Worm (Caenorhabditis elegans) whole organism, midembryonic: Measurements from ENCODE around the gene srw-120.

Experiments used
- flt-1 ChIP-seq: fragments of 200-800 bp; sonication (Bioruptor generic); IDR thresholded peaks from 2 replicates; pipeline ENCODE4 v1.3.6; 2022; ENCODE audit warnings: missing genetic modification characterization, missing compliant biosample characterization
- tab-1 ChIP-seq: fragments of 200-800 bp; sonication (Bioruptor generic); IDR thresholded peaks from 2 replicates; pipeline ENCODE4 v1.3.6; 2022; ENCODE audit warnings: missing genetic modification characterization, missing compliant biosample characterization
- ztf-23 ChIP-seq: fragments of 200-800 bp; sonication (Bioruptor generic); IDR thresholded peaks from 2 replicates; pipeline ENCODE4 v1.3.6; 2022; ENCODE audit warnings: missing genetic modification reagents, missing genetic modification characterization, missing compliant biosample characterization

ce11 chrV:3017930-3018329 is 21.9 kb upstream of the srw-120 start:
- TF ChIP-seq flt-1 (GFP tag; lab: Robert Waterston, UW) (no peak), tab-1 (GFP tag; lab: Robert Waterston, UW) (no peak), ztf-23 (GFP tag; lab: Robert Waterston, UW) (no peak)
